Fruit fly (Drosophila melanogaster) whole organism, embryonic: ENCODE measurements around the gene CG12147.

Experiments
- BtbVII ChIP-seq: fragments of 200-800 bp; sonication (Bioruptor generic); optimal IDR thresholded peaks from 3 replicates; lab custom pipeline; 2017; ENCODE audit warnings: missing biosample characterization, mild to moderate bottlenecking, missing genetic modification characterization
- CG10267 ChIP-seq: fragments of 200-800 bp; sonication (Bioruptor generic); optimal IDR thresholded peaks from 2 replicates; lab custom pipeline; 2018; ENCODE audit warnings: missing biosample characterization, mild to moderate bottlenecking, missing genetic modification characterization, moderate library complexity
- CG10543 ChIP-seq: fragments of 200-800 bp; sonication (Bioruptor generic); optimal IDR thresholded peaks from 3 replicates; lab custom pipeline; 2017; ENCODE audit warnings: missing biosample characterization, mild to moderate bottlenecking, missing genetic modification characterization, moderate library complexity
- CG11504 ChIP-seq: fragments of 200-800 bp; sonication (Bioruptor generic); optimal IDR thresholded peaks from 3 replicates; lab custom pipeline; 2019; ENCODE audit warnings: missing biosample characterization, mild to moderate bottlenecking, missing genetic modification characterization, moderate library complexity
- CG12104 ChIP-seq: fragments of 200-800 bp; sonication (Bioruptor generic); optimal IDR thresholded peaks from 3 replicates; lab custom pipeline; 2016; ENCODE audit warnings: missing biosample characterization, missing genetic modification characterization
- CG1233 ChIP-seq: fragments of 200-800 bp; sonication (Bioruptor generic); optimal IDR thresholded peaks from 4 replicates; lab custom pipeline; 2018; ENCODE audit warnings: missing biosample characterization, mild to moderate bottlenecking, missing genetic modification characterization
- CG12391 ChIP-seq: fragments of 200-800 bp; sonication (Bioruptor generic); optimal IDR thresholded peaks from 3 replicates; lab custom pipeline; 2018; ENCODE audit warnings: missing biosample characterization, mild to moderate bottlenecking, missing genetic modification characterization, moderate library complexity
- CG13296 ChIP-seq: fragments of 200-800 bp; sonication (Bioruptor generic); optimal IDR thresholded peaks from 3 replicates; lab custom pipeline; 2018; ENCODE audit warnings: missing biosample characterization, mild to moderate bottlenecking, missing genetic modification characterization
- CG13775 ChIP-seq: fragments of 200-800 bp; sonication (Bioruptor generic); optimal IDR thresholded peaks from 3 replicates; lab custom pipeline; 2017; ENCODE audit warnings: missing biosample characterization, mild to moderate bottlenecking, missing genetic modification characterization
- CG14441 ChIP-seq: fragments of 200-800 bp; sonication (Bioruptor generic); IDR thresholded peaks from 2 replicates; pipeline ENCODE4 v1.3.6; 2022; ENCODE audit warnings: missing biosample characterization, missing genetic modification characterization
- CG17359 ChIP-seq: fragments of 200-800 bp; sonication (Bioruptor generic); optimal IDR thresholded peaks from 3 replicates; lab custom pipeline; 2018; ENCODE audit warnings: missing biosample characterization, mild to moderate bottlenecking, missing genetic modification characterization, moderate library complexity
- CG17361 ChIP-seq: fragments of 200-800 bp; sonication (Bioruptor generic); IDR thresholded peaks from 3 replicates; pipeline ENCODE4 v1.3.6; 2022; ENCODE audit warnings: missing biosample characterization, missing genetic modification characterization
- CG17385 ChIP-seq: fragments of 200-800 bp; sonication (Bioruptor generic); optimal IDR thresholded peaks from 3 replicates; lab custom pipeline; 2018; ENCODE audit warnings: missing biosample characterization, mild to moderate bottlenecking, missing genetic modification characterization
- CG1792 ChIP-seq: fragments of 200-800 bp; sonication (Bioruptor generic); optimal IDR thresholded peaks from 2 replicates; lab custom pipeline; 2016; ENCODE audit warnings: missing biosample characterization, missing genetic modification characterization
- CG18619 ChIP-seq: fragments of 200-800 bp; sonication (Bioruptor generic); optimal IDR thresholded peaks from 3 replicates; lab custom pipeline; 2017; ENCODE audit warnings: missing biosample characterization, mild to moderate bottlenecking, missing genetic modification characterization
- CG2678 ChIP-seq: fragments of 200-800 bp; sonication (Bioruptor generic); optimal IDR thresholded peaks from 3 replicates; lab custom pipeline; 2019; ENCODE audit warnings: missing biosample characterization, mild to moderate bottlenecking, missing genetic modification characterization, moderate library complexity
- CG30403 ChIP-seq: fragments of 200-800 bp; sonication (Bioruptor generic); optimal IDR thresholded peaks from 3 replicates; lab custom pipeline; 2016; ENCODE audit warnings: missing biosample characterization, missing genetic modification characterization
- CG31441 ChIP-seq: fragments of 200-800 bp; sonication (Bioruptor generic); IDR thresholded peaks from 2 replicates; pipeline ENCODE4 v1.3.6; 2022; ENCODE audit warnings: missing biosample characterization, missing genetic modification characterization
- CG3281 ChIP-seq: fragments of 200-800 bp; sonication (Bioruptor generic); optimal IDR thresholded peaks from 3 replicates; lab custom pipeline; 2017; ENCODE audit warnings: missing biosample characterization, mild to moderate bottlenecking, missing genetic modification characterization
- CG4424 ChIP-seq: fragments of 200-800 bp; sonication (Bioruptor generic); optimal IDR thresholded peaks from 3 replicates; lab custom pipeline; 2016; ENCODE audit warnings: missing biosample characterization, missing genetic modification characterization
- CG6854 ChIP-seq: fragments of 200-800 bp; sonication (Bioruptor generic); optimal IDR thresholded peaks from 3 replicates; lab custom pipeline; 2017; ENCODE audit warnings: missing biosample characterization, mild to moderate bottlenecking, missing genetic modification characterization
- CG7839 ChIP-seq: fragments of 200-800 bp; sonication (Bioruptor generic); optimal IDR thresholded peaks from 3 replicates; lab custom pipeline; 2018; ENCODE audit warnings: missing biosample characterization, mild to moderate bottlenecking, missing genetic modification characterization, moderate library complexity
- CG8359 ChIP-seq: fragments of 200-800 bp; sonication (Bioruptor generic); optimal IDR thresholded peaks from 2 replicates; lab custom pipeline; 2017; ENCODE audit warnings: missing biosample characterization, mild to moderate bottlenecking, missing genetic modification characterization, borderline replicate concordance
- CG8924 ChIP-seq: fragments of 200-800 bp; optimal IDR thresholded peaks from 3 replicates; lab custom pipeline; 2019; ENCODE audit warnings: missing biosample characterization, mild to moderate bottlenecking, missing genetic modification characterization, moderate library complexity
- CG9609 ChIP-seq: fragments of 200-800 bp; sonication (Bioruptor generic); optimal IDR thresholded peaks from 3 replicates; lab custom pipeline; 2016; ENCODE audit warnings: missing biosample characterization, missing genetic modification characterization
- CG9727 ChIP-seq: fragments of 200-800 bp; sonication (Bioruptor generic); optimal IDR thresholded peaks from 3 replicates; lab custom pipeline; 2017; ENCODE audit warnings: missing biosample characterization, mild to moderate bottlenecking, missing genetic modification characterization
- D ChIP-seq, 2 experiments: fragments of 200-800 bp in 1 of 2; fragments of >200 bp in 1 of 2; sonication (Bioruptor generic) in 1 of 2; optimal IDR thresholded peaks; 2 replicates in 1 of 2; 3 replicates in 1 of 2; lab custom pipeline; 2017; ENCODE audit warnings: mild to moderate bottlenecking in 1 of 2, missing biosample characterization in 1 of 2, missing genetic modification characterization in 1 of 2, missing genetic modification reagents in 1 of 2
- D19A ChIP-seq: fragments of 200-800 bp; optimal IDR thresholded peaks from 3 replicates; lab custom pipeline; 2019; ENCODE audit warnings: missing biosample characterization, mild to moderate bottlenecking, missing genetic modification characterization, moderate library complexity
- Eip74EF ChIP-seq, 2 experiments: fragments of 200-800 bp in 1 of 2; fragments of >200 bp in 1 of 2; sonication (Bioruptor generic) in 1 of 2; optimal IDR thresholded peaks; 2 replicates each; lab custom pipeline; 2017 to 2019; ENCODE audit warnings: missing biosample characterization in 2 of 2, missing genetic modification characterization in 2 of 2, mild to moderate bottlenecking in 1 of 2, moderate library complexity in 1 of 2
- Hey ChIP-seq: fragments of 200-800 bp; sonication (Bioruptor generic); optimal IDR thresholded peaks from 3 replicates; lab custom pipeline; 2018; ENCODE audit warnings: missing biosample characterization, mild to moderate bottlenecking, missing genetic modification characterization
- Hr3 ChIP-seq: fragments of 200-800 bp; sonication (Bioruptor generic); optimal IDR thresholded peaks from 3 replicates; lab custom pipeline; 2016; ENCODE audit warnings: missing biosample characterization, missing genetic modification characterization
- Hr39 ChIP-seq: fragments of >200 bp; optimal IDR thresholded peaks from 2 replicates; lab custom pipeline; 2017
- Hr51 ChIP-seq, 2 experiments: fragments of 200-800 bp; sonication (Bioruptor generic); optimal IDR thresholded peaks; 2 replicates in 1 of 2; 3 replicates in 1 of 2; lab custom pipeline; 2016 to 2018; ENCODE audit warnings: missing biosample characterization in 2 of 2, missing genetic modification characterization in 2 of 2, mild to moderate bottlenecking in 1 of 2, moderate library complexity in 1 of 2
- Med ChIP-seq: fragments of 200-800 bp; sonication (Bioruptor generic); peaks from one replicate; lab custom pipeline; 2016; ENCODE audit warnings: missing biosample characterization, missing genetic modification characterization, mild to moderate bottlenecking, inconsistent platforms, moderate library complexity
- Sox102F ChIP-seq: fragments of 200-800 bp; sonication (Bioruptor generic); optimal IDR thresholded peaks from 2 replicates; lab custom pipeline; 2018; ENCODE audit warnings: missing biosample characterization, mild to moderate bottlenecking, missing genetic modification characterization, moderate library complexity
- dmrt99B ChIP-seq: fragments of 200-800 bp; sonication (Bioruptor generic); optimal IDR thresholded peaks from 2 replicates; lab custom pipeline; 2018; ENCODE audit warnings: missing biosample characterization, mild to moderate bottlenecking, missing genetic modification characterization, moderate library complexity
- dpn ChIP-seq, 2 experiments: fragments of 200-800 bp; sonication (Bioruptor generic); optimal IDR thresholded peaks; 3 replicates each; lab custom pipeline; 2016; ENCODE audit warnings: missing biosample characterization in 2 of 2, missing genetic modification characterization in 2 of 2
- gem ChIP-seq: fragments of 200-800 bp; sonication (Bioruptor generic); optimal IDR thresholded peaks from 2 replicates; lab custom pipeline; 2019; ENCODE audit warnings: missing biosample characterization, mild to moderate bottlenecking, missing genetic modification characterization, moderate library complexity
- ind ChIP-seq: fragments of 200-800 bp; sonication (Bioruptor generic); optimal IDR thresholded peaks from 3 replicates; lab custom pipeline; 2016; ENCODE audit warnings: missing biosample characterization, missing genetic modification characterization
- lab ChIP-seq: fragments of 200-800 bp; sonication (Bioruptor generic); optimal IDR thresholded peaks from 3 replicates; lab custom pipeline; 2017; ENCODE audit warnings: missing biosample characterization, missing genetic modification characterization, mild to moderate bottlenecking, moderate library complexity, missing genetic modification reagents
- lilli ChIP-seq: fragments of 200-800 bp; sonication (Bioruptor generic); optimal IDR thresholded peaks from 3 replicates; lab custom pipeline; 2016; ENCODE audit warnings: missing biosample characterization, missing genetic modification characterization
- nmo ChIP-seq: fragments of 200-800 bp; sonication (Bioruptor generic); optimal IDR thresholded peaks from 2 replicates; lab custom pipeline; 2018; ENCODE audit warnings: missing biosample characterization, mild to moderate bottlenecking, missing genetic modification characterization, moderate library complexity
- pzg ChIP-seq: fragments of 200-800 bp; sonication (Bioruptor generic); optimal IDR thresholded peaks from 3 replicates; lab custom pipeline; 2018; ENCODE audit warnings: missing biosample characterization, mild to moderate bottlenecking, missing genetic modification characterization, moderate library complexity
- tio ChIP-seq: fragments of 200-800 bp; sonication (Bioruptor generic); optimal IDR thresholded peaks from 2 replicates; lab custom pipeline; 2017; ENCODE audit warnings: missing biosample characterization, missing genetic modification characterization, inconsistent platforms
- tll ChIP-seq, 2 experiments: fragments of 200-800 bp in 1 of 2; fragments of >200 bp in 1 of 2; sonication (Bioruptor generic) in 1 of 2; optimal IDR thresholded peaks; 2 replicates each; lab custom pipeline; 2017 to 2019; ENCODE audit warnings: missing biosample characterization in 2 of 2, missing genetic modification characterization in 2 of 2, mild to moderate bottlenecking in 1 of 2, moderate library complexity in 1 of 2
- unpg ChIP-seq: fragments of 200-800 bp; sonication (Bioruptor generic); optimal IDR thresholded peaks from 3 replicates; lab custom pipeline; 2018; ENCODE audit warnings: missing biosample characterization, mild to moderate bottlenecking, missing genetic modification characterization, moderate library complexity
- z ChIP-seq: fragments of 200-800 bp; sonication (Bioruptor generic); IDR thresholded peaks from 3 replicates; pipeline ENCODE4 v1.3.6; 2022; ENCODE audit warnings: missing biosample characterization, missing genetic modification characterization
- zf30C ChIP-seq: fragments of 200-800 bp; sonication (Bioruptor generic); optimal IDR thresholded peaks from 3 replicates; lab custom pipeline; 2018; ENCODE audit warnings: missing biosample characterization, mild to moderate bottlenecking, missing genetic modification characterization
- zfh2 ChIP-seq: fragments of 200-800 bp; sonication (Bioruptor generic); optimal IDR thresholded peaks from 2 replicates; lab custom pipeline; 2016; ENCODE audit warnings: missing biosample characterization, missing genetic modification characterization

Gene CG12147

dm6 chr3R:5412987-5413386, 14.1 kb downstream of the CG12147 start (continued):
- peak; percentile 54 for TF ChIP-seq Sox102F (GFP tag; lab: Kevin White, UChicago)
- peak; percentile 11 for TF ChIP-seq CG12104 (GFP tag; lab: Kevin White, UChicago)
- peak; percentile 16 for TF ChIP-seq CG10543 (GFP tag; lab: Kevin White, UChicago)
- peak; percentile 80 for TF ChIP-seq Med (GFP tag; lab: Kevin White, UChicago)
- TF ChIP-seq dpn (GFP tag; optimal IDR thresholded peaks at IDR 0.05; lab: Kevin White, UChicago) = peak; percentile 5 to 29
- peak; percentile 19 for TF ChIP-seq CG6854 (GFP tag; lab: Kevin White, UChicago)
- no peak for TF ChIP-seq D (optimal IDR thresholded peaks at IDR 0.05; lab: Kevin White, UChicago)
- peak; percentile 44 for TF ChIP-seq D (GFP tag; optimal IDR thresholded peaks at IDR 0.05; lab: Kevin White, UChicago)
- TF ChIP-seq CG30403 = peak; percentile 31
- no peak for TF ChIP-seq CG1792 (GFP tag; lab: Kevin White, UChicago)
- TF ChIP-seq pzg (GFP tag; lab: Kevin White, UChicago) = no peak
- TF ChIP-seq CG13775 (GFP tag; lab: Kevin White, UChicago) = peak; percentile 54
- peak; percentile 29 for TF ChIP-seq BtbVII
- peak; percentile 74 for TF ChIP-seq CG9727 (GFP tag; lab: Kevin White, UChicago)
- TF ChIP-seq CG10267 (tag; lab: Kevin White, UChicago) = peak; percentile 23
- peak; percentile 69 for TF ChIP-seq dmrt99B (tag; lab: Kevin White, UChicago)
- TF ChIP-seq Hr51 (GFP tag; optimal IDR thresholded peaks at IDR 0.05; lab: Kevin White, UChicago) = peak in 1 of 2 experiments; percentile 71
- peak; percentile 20 for TF ChIP-seq Hr3
- TF ChIP-seq unpg (GFP tag; lab: Kevin White, UChicago) = no peak
- peak; percentile 43 for TF ChIP-seq CG17385 (GFP tag; lab: Kevin White, UChicago)
- peak; percentile 2 for TF ChIP-seq D19A (tag; lab: Kevin White, UChicago)
- TF ChIP-seq Hey (tag; lab: Kevin White, UChicago) = no peak
- TF ChIP-seq CG17361 (GFP tag; lab: Robert Waterston, UW) = peak; percentile 69; the same call in 1 of the 3 replicates
- no peak for TF ChIP-seq CG9609
- peak; percentile 14 for TF ChIP-seq CG1233 (GFP tag; lab: Kevin White, UChicago)
- TF ChIP-seq CG3281 (GFP tag; lab: Kevin White, UChicago) = peak; percentile 61
- peak; percentile 14 for TF ChIP-seq zf30C (GFP tag; lab: Kevin White, UChicago)
- TF ChIP-seq zfh2 (GFP tag; lab: Kevin White, UChicago) = peak; percentile 20
- TF ChIP-seq CG8924 (tag; lab: Kevin White, UChicago) = peak; percentile 47
- TF ChIP-seq ind (GFP tag; lab: Kevin White, UChicago) = peak; percentile 23
- peak; percentile 63 for TF ChIP-seq CG7839 (tag; lab: Kevin White, UChicago)
- no peak for TF ChIP-seq CG12391
- peak; percentile 74 for TF ChIP-seq CG11504 (tag; lab: Kevin White, UChicago)
- TF ChIP-seq CG31441 (GFP tag; lab: Robert Waterston, UW) = peak; percentile 51
- TF ChIP-seq CG8359 = no peak
- TF ChIP-seq lilli (GFP tag; lab: Kevin White, UChicago) = peak; percentile 23
- peak; percentile 78 for TF ChIP-seq CG2678 (tag; lab: Kevin White, UChicago)
- TF ChIP-seq CG17359 (tag; lab: Kevin White, UChicago) = peak; percentile 42
- no peak for TF ChIP-seq CG14441 (GFP tag; lab: Robert Waterston, UW)
- peak in 1 of 2 experiments; percentile 5 for TF ChIP-seq Eip74EF (GFP tag; optimal IDR thresholded peaks at IDR 0.05; lab: Kevin White, UChicago)
- TF ChIP-seq lab (GFP tag; lab: Kevin White, UChicago) = peak; percentile 59
- no peak for TF ChIP-seq tll (GFP tag; optimal IDR thresholded peaks at IDR 0.05; lab: Kevin White, UChicago)
- peak; percentile 68 for TF ChIP-seq gem (tag; lab: Kevin White, UChicago)
- peak; percentile 35 for TF ChIP-seq tio
- peak; percentile 41 for TF ChIP-seq CG18619 (GFP tag; lab: Kevin White, UChicago)
- TF ChIP-seq z (GFP tag; lab: Robert Waterston, UW) = no peak
- peak; percentile 29 for TF ChIP-seq CG4424 (GFP tag; lab: Kevin White, UChicago)
- peak; percentile 48 for TF ChIP-seq nmo
- no peak for TF ChIP-seq Hr39 (lab: Kevin White, UChicago)
- TF ChIP-seq CG13296 = peak; percentile 63
